Worm (Caenorhabditis elegans) whole organism, L4/young adult: ENCODE data around the gene tmem-24.

Experiments
- W03F9.2 ChIP-seq: fragments of 150-350 bp; optimal IDR thresholded peaks from 2 replicates; lab custom pipeline; 2014; ENCODE audit warnings: missing biosample characterization, missing genetic modification characterization
- dao-5 ChIP-seq: sonication (generic microtip); optimal IDR thresholded peaks from 2 replicates; lab custom pipeline; 2016; ENCODE audit warnings: missing genotype, missing genetic modification characterization, moderate library complexity, missing compliant biosample characterization
- him-1 ChIP-seq: sonication (generic microtip); optimal IDR thresholded peaks from 2 replicates; lab custom pipeline; 2016; ENCODE audit warnings: missing genotype, missing genetic modification reagents, missing genetic modification characterization, missing compliant biosample characterization

DNA sequence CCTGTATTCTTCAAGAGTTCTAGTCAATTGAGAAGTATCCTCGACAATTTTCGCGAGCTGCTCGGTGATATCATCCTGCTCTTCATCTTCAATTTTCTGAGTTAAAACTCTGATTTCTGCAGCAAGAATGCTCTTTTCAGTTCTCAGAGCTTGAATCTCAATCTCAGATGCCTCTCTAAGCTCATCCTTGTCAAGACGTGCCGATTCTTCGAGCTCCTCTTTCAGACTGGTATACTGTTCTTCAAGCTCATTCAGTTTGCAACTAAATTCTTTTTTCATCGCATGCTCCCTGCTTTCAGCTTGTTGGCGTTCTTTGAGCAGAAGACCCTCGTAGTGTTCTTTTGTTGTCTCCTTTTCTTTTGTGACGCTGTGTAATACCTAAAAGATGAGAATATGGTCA is 41.7 kb upstream of the tmem-24 start:
- TF ChIP-seq him-1 (tag; lab: Kevin White, UChicago) (no peak), dao-5 (tag; lab: Kevin White, UChicago) (no peak), W03F9.2 (tag; lab: Kevin White, UChicago) (no peak)
